Fruit fly (Drosophila melanogaster): Measurements from ENCODE around the gene Sirup.

The Sirup gene

DNA sequence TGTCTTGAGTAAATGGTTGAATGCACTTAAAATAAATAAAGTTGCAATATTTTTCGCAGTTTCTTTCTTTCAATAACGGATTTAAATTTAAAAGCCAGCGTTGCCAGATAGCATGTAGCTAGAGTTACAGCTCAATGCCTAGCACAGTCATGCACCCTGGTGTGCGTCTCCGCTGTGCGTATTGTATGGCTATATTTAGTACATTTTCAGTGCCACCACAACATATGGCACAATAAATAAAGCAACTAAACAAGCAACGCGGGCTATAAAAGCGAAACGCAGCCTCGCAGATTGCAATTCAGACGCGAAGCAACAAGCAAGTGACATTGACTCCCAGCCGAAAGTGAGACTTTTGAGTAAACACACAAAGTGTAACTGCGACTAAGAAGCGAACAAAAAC lies at the start of gene Sirup:
Gene Sirup, plus strand, starts transcription at position 215 of the 400 bp plus-strand sequence.
- TF ChIP-seq pad (GFP tag; optimal IDR thresholded peaks at IDR 0.05) (no peak), CG7101 (tag; optimal IDR thresholded peaks at IDR 0.05) (peak; percentile 34), cnc (optimal IDR thresholded peaks at IDR 0.05) (no peak), tj (GFP tag; optimal IDR thresholded peaks at IDR 0.05) (peak; percentile 27), CG5204 (GFP tag; optimal IDR thresholded peaks at IDR 0.05) (no peak), CG12768 (GFP tag; optimal IDR thresholded peaks at IDR 0.05) (peak; percentile 42), Hr96 (GFP tag; optimal IDR thresholded peaks at IDR 0.05) (no peak), CG1620 (GFP tag; optimal IDR thresholded peaks at IDR 0.05) (no peak), CG33017 (tag; optimal IDR thresholded peaks at IDR 0.05) (peak; percentile 51), kay (GFP tag; ENCODE audit: borderline replicate concordance) (no peak), Mnt (GFP tag; optimal IDR thresholded peaks at IDR 0.05) (peak; percentile 63), Clk (GFP tag; optimal IDR thresholded peaks at IDR 0.05) (no peak), Crg-1 (GFP tag; optimal IDR thresholded peaks at IDR 0.05) (no peak), CG14711 (tag; optimal IDR thresholded peaks at IDR 0.05) (peak; percentile 87), cic (GFP tag; optimal IDR thresholded peaks at IDR 0.05) (peak; percentile 50), bab1 (GFP tag; optimal IDR thresholded peaks at IDR 0.05) (peak; percentile 39), CG11617 (GFP tag; optimal IDR thresholded peaks at IDR 0.05) (peak; percentile 1), ovo (GFP tag; optimal IDR thresholded peaks at IDR 0.05) (peak; percentile 28), CG7045 (GFP tag; optimal IDR thresholded peaks at IDR 0.05) (no peak), toe (GFP tag; optimal IDR thresholded peaks at IDR 0.05) (no peak)

DNA sequence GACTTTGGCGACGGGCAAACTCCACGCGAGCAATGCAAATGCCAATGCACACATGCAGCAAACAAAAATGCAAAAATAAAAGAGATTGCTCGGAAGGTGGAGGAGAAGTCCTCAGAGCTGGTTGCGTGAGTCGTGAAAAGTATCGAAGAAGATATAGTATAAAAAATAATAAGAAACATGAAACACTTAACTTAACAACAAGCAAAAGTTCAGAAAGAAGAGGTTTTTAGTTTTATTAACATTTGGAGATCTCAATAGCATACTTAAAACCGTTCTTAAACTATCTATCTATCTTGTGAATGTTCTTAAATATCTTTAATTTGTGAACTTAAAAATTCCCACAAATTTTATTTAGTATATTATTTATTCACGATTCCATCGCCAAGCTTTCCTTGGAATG lies 49.7 kb upstream of the Sirup start:
- TF ChIP-seq CG5204 (GFP tag; optimal IDR thresholded peaks at IDR 0.05): no peak
- no peak for TF ChIP-seq CG1620 (GFP tag; optimal IDR thresholded peaks at IDR 0.05)
- no peak for TF ChIP-seq toe (GFP tag; optimal IDR thresholded peaks at IDR 0.05)
- TF ChIP-seq Clk (GFP tag; optimal IDR thresholded peaks at IDR 0.05): no peak
- TF ChIP-seq kay (GFP tag; ENCODE audit: borderline replicate concordance): peak; percentile 73

dm6 chr2L:7949788-7950187 lies 48.9 kb upstream of the Sirup start:
- TF ChIP-seq CG7101 (tag; optimal IDR thresholded peaks at IDR 0.05) (no peak), bab1 (GFP tag; optimal IDR thresholded peaks at IDR 0.05) (no peak), CG33017 (tag; optimal IDR thresholded peaks at IDR 0.05) (no peak)

- TF ChIP-seq toe (GFP tag; optimal IDR thresholded peaks at IDR 0.05): peak; percentile 5
- TF ChIP-seq CG33017 (tag; optimal IDR thresholded peaks at IDR 0.05): peak; percentile 50
- TF ChIP-seq CG12768 (GFP tag; optimal IDR thresholded peaks at IDR 0.05): peak; percentile 84
- TF ChIP-seq bab1 (GFP tag; optimal IDR thresholded peaks at IDR 0.05): no peak
- TF ChIP-seq Clk (GFP tag; optimal IDR thresholded peaks at IDR 0.05): peak; percentile 3
- TF ChIP-seq Hr96 (GFP tag; optimal IDR thresholded peaks at IDR 0.05): peak; percentile 36
- TF ChIP-seq CG5204 (GFP tag; optimal IDR thresholded peaks at IDR 0.05): peak; percentile 4
- peak; percentile 98 for TF ChIP-seq tj (GFP tag; optimal IDR thresholded peaks at IDR 0.05)
- no peak for TF ChIP-seq kay (GFP tag; ENCODE audit: borderline replicate concordance)
- no peak for TF ChIP-seq CG7045 (GFP tag; optimal IDR thresholded peaks at IDR 0.05)
- TF ChIP-seq CG1620 (GFP tag; optimal IDR thresholded peaks at IDR 0.05): no peak
- TF ChIP-seq CG14711 (tag; optimal IDR thresholded peaks at IDR 0.05): no peak
- TF ChIP-seq CG7101 (tag; optimal IDR thresholded peaks at IDR 0.05): no peak
- peak; percentile 44 for TF ChIP-seq pad (GFP tag; optimal IDR thresholded peaks at IDR 0.05)
- no peak for TF ChIP-seq cnc (optimal IDR thresholded peaks at IDR 0.05)
- no peak for TF ChIP-seq Crg-1 (GFP tag; optimal IDR thresholded peaks at IDR 0.05)
- TF ChIP-seq ovo (GFP tag; optimal IDR thresholded peaks at IDR 0.05): no peak
- no peak for TF ChIP-seq cic (GFP tag; optimal IDR thresholded peaks at IDR 0.05)
- TF ChIP-seq CG11617 (GFP tag; optimal IDR thresholded peaks at IDR 0.05): no peak
- no peak for TF ChIP-seq Mnt (GFP tag; optimal IDR thresholded peaks at IDR 0.05)
Observed at dm6 chr2L:7951934-7952333, 46.7 kb upstream of the Sirup start.

- TF ChIP-seq CG14711 (tag; optimal IDR thresholded peaks at IDR 0.05): no peak
- no peak for TF ChIP-seq Hr96 (GFP tag; optimal IDR thresholded peaks at IDR 0.05)
- peak; percentile 58 for TF ChIP-seq kay (GFP tag; ENCODE audit: borderline replicate concordance)
- no peak for TF ChIP-seq bab1 (GFP tag; optimal IDR thresholded peaks at IDR 0.05)
- no peak for TF ChIP-seq Mnt (GFP tag; optimal IDR thresholded peaks at IDR 0.05)
- TF ChIP-seq pad (GFP tag; optimal IDR thresholded peaks at IDR 0.05): no peak
Observed at dm6 chr2L:7952351-7952750, 46.3 kb upstream of the Sirup start.

DNA sequence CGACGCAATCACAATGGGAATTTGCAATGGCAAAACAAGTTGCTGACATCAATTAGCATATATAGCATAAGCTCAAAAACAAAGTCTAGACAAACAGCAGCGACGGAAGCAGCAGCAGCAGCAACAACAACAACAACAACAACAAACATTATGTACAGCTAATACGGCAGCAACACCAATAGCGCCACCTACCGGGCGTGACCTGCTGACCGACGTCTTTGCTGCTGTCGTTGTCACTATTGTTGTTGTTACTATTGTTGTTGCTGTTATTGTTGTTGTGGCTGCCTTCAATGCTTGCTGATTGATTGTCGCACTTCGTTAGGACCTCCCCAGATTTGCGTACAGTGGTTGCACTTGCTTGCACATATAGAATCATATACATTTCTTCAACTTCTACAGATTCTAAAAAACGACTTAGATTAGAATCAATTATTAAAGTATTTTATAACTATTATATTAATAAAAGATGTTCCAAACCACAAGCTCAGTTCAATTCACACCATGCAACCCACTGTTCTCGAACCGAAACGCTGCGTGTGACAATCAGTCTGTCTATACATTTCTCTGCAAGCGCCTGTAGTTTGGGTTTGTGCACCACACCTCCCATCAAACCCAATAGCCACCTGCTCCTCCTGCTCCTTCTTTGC lies 45.2 kb upstream of the Sirup start:
- TF ChIP-seq cnc (optimal IDR thresholded peaks at IDR 0.05) (no peak), ovo (GFP tag; optimal IDR thresholded peaks at IDR 0.05) (no peak), toe (GFP tag; optimal IDR thresholded peaks at IDR 0.05) (no peak), tj (GFP tag; optimal IDR thresholded peaks at IDR 0.05) (no peak), CG5204 (GFP tag; optimal IDR thresholded peaks at IDR 0.05) (no peak), cic (GFP tag; optimal IDR thresholded peaks at IDR 0.05) (no peak), Mnt (GFP tag; optimal IDR thresholded peaks at IDR 0.05) (no peak), Crg-1 (GFP tag; optimal IDR thresholded peaks at IDR 0.05) (no peak), CG33017 (tag; optimal IDR thresholded peaks at IDR 0.05) (no peak), kay (GFP tag; ENCODE audit: borderline replicate concordance) (no peak), CG7045 (GFP tag; optimal IDR thresholded peaks at IDR 0.05) (no peak), CG11617 (GFP tag; optimal IDR thresholded peaks at IDR 0.05) (no peak), Clk (GFP tag; optimal IDR thresholded peaks at IDR 0.05) (no peak)

DNA sequence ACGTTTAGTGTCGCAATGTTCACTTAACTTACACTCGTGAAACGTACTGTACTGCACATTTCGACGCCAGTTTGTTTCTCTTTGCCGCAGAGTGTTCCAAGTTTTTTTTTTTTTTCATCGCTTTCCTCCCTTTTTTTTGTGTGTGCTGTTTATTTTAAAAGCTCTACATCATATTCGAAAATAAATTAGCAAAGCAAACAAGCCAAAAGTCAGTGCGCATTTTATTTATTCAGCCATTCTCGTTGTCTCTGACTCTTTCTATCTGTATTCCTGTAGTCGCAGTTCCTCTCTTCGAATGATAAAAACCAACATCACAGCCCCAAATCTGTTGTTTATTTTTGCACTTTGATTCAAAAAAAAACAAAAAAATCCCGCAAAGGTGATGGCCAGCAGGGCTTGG lies 44.1 kb upstream of the Sirup start:
- TF ChIP-seq Mnt (GFP tag; optimal IDR thresholded peaks at IDR 0.05) (no peak), toe (GFP tag; optimal IDR thresholded peaks at IDR 0.05) (no peak), ovo (GFP tag; optimal IDR thresholded peaks at IDR 0.05) (no peak), CG33017 (tag; optimal IDR thresholded peaks at IDR 0.05) (no peak), Hr96 (GFP tag; optimal IDR thresholded peaks at IDR 0.05) (no peak), cic (GFP tag; optimal IDR thresholded peaks at IDR 0.05) (no peak), CG7045 (GFP tag; optimal IDR thresholded peaks at IDR 0.05) (no peak), CG14711 (tag; optimal IDR thresholded peaks at IDR 0.05) (no peak), CG12768 (GFP tag; optimal IDR thresholded peaks at IDR 0.05) (no peak), tj (GFP tag; optimal IDR thresholded peaks at IDR 0.05) (no peak)
